Worm (Caenorhabditis elegans) whole organism, L2 larva: Measurements from ENCODE around the gene his-32.

ENCODE experiments used
- ZK546.5 ChIP-seq: sonication (generic microtip); optimal IDR thresholded peaks from 2 replicates; lab custom pipeline; 2017; ENCODE audit warnings: missing biosample characterization, missing genetic modification characterization
- ceh-82 ChIP-seq: fragments of 150-350 bp; optimal IDR thresholded peaks from 2 replicates; lab custom pipeline; 2014; ENCODE audit warnings: missing biosample characterization, missing genetic modification characterization
- egl-27 ChIP-seq: sonication (generic microtip); optimal IDR thresholded peaks from 3 replicates; lab custom pipeline; 2017; ENCODE audit warnings: missing biosample characterization, missing genetic modification reagents, missing genetic modification characterization
- lin-13 ChIP-seq: fragments of 150-350 bp; optimal IDR thresholded peaks from 2 replicates; lab custom pipeline; 2014; ENCODE audit warnings: missing biosample characterization, missing genetic modification reagents, missing genetic modification characterization
- lsy-2 ChIP-seq, 2 experiments: fragments of 150-350 bp in 1 of 2; sonication (generic microtip) in 1 of 2; optimal IDR thresholded peaks; 2 replicates each; lab custom pipeline; 2014 to 2017; ENCODE audit warnings: missing biosample characterization in 2 of 2, missing genetic modification characterization in 2 of 2
- mdl-1 ChIP-seq, 2 experiments: fragments of 150-350 bp in 1 of 2; sonication (generic microtip) in 1 of 2; optimal IDR thresholded peaks; 2 replicates each; lab custom pipeline; 2017; ENCODE audit warnings: missing biosample characterization in 2 of 2, missing genetic modification characterization in 2 of 2
- nhr-25 ChIP-seq: fragments of 150-350 bp; sonication (generic microtip); optimal IDR thresholded peaks from 3 replicates; lab custom pipeline; 2014; ENCODE audit warnings: missing biosample characterization, missing genetic modification characterization
- sma-9 ChIP-seq, 2 experiments: fragments of 150-350 bp in 1 of 2; sonication (generic microtip) in 1 of 2; optimal IDR thresholded peaks; 2 replicates each; lab custom pipeline; 2014 to 2016; ENCODE audit warnings: missing genetic modification characterization in 2 of 2, mild to moderate bottlenecking in 1 of 2, missing biosample characterization in 1 of 2, missing compliant biosample characterization in 1 of 2, missing genetic modification reagents in 1 of 2, moderate library complexity in 1 of 2
- unc-39 ChIP-seq: fragments of 150-350 bp; optimal IDR thresholded peaks from 2 replicates; lab custom pipeline; 2014; ENCODE audit warnings: missing biosample characterization, missing genetic modification characterization
- ztf-4 ChIP-seq: fragments of 150-350 bp; optimal IDR thresholded peaks from 2 replicates; lab custom pipeline; 2014; ENCODE audit warnings: missing biosample characterization, missing genetic modification characterization

ce11 chrIV:8289505-8289579 is 44.8 kb upstream of the his-32 start, which contains the start of gene nucl-1:
- TF ChIP-seq lin-13 (GFP tag; lab: Kevin White, UChicago) (no peak), ZK546.5 (tag; lab: Kevin White, UChicago) (no peak), sma-9 (GFP tag; optimal IDR thresholded peaks at IDR 0.05; lab: Kevin White, UChicago) (no peak), sma-9 (tag; optimal IDR thresholded peaks at IDR 0.05; lab: Kevin White, UChicago) (no peak), egl-27 (tag; lab: Kevin White, UChicago) (no peak), lsy-2 (tag; optimal IDR thresholded peaks at IDR 0.05; lab: Kevin White, UChicago) (no peak), ztf-4 (no peak), mdl-1 (tag; optimal IDR thresholded peaks at IDR 0.05; lab: Kevin White, UChicago) (no peak), nhr-25 (tag; lab: Kevin White, UChicago) (no peak), ceh-82 (tag; lab: Kevin White, UChicago) (no peak), unc-39 (tag; lab: Kevin White, UChicago) (no peak)
